Fruit fly (Drosophila melanogaster): ENCODE measurements around the gene CG18731.

DNA sequence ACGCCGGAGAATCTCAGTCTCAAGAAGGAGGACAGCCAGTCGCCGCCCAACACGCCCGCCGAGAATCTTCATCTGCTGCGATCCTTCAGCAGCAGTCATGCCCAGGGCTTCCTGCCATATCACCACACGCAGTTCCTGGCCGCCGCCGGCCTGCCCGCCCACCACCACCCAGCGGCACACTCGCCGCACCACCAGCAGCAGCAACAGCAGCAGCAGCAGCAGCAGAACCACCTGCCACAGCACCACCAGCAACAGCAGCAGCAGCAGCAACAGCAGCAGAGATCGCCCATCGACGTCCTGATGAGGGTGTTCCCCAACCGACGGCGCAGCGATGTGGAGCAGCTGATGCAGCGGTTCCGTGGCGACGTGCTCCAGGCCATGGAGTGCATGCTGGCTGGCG lies 29.1 kb upstream of the CG18731 start:
- no peak for TF ChIP-seq Lim3 (GFP tag; IDR thresholded peaks at IDR 0.05)
- TF ChIP-seq CG17912 (GFP tag; optimal IDR thresholded peaks at IDR 0.05): no peak
- no peak for TF ChIP-seq CG11456 (GFP tag; IDR thresholded peaks at IDR 0.05)
- no peak for TF ChIP-seq disco-r (GFP tag; optimal IDR thresholded peaks at IDR 0.05)

Data from whole organism, embryonic.